Worm (Caenorhabditis elegans): ENCODE data around the gene ZK666.14.

The ZK666.14 gene

ce11 chrII:10537988-10538387 is 43.4 kb downstream of the ZK666.14 start:
- TF ChIP-seq rbr-2 (tag; optimal IDR thresholded peaks at IDR 0.05), result peak; percentile 30
- peak in 1 of 2 experiments; percentile 78 for TF ChIP-seq hif-1 (tag; optimal IDR thresholded peaks at IDR 0.05)
- TF ChIP-seq lin-1 (GFP tag; IDR thresholded peaks at IDR 0.05), result no peak
- no peak for TF ChIP-seq fkh-10 (GFP tag; optimal IDR thresholded peaks at IDR 0.05)
- TF ChIP-seq duxl-1 (tag; optimal IDR thresholded peaks at IDR 0.05; ENCODE audit: poor library complexity), result peak; percentile 59
- peak; percentile 60 for TF ChIP-seq dve-1 (tag; optimal IDR thresholded peaks at IDR 0.05; ENCODE audit: insufficient read depth)
- TF ChIP-seq spr-1 (tag; optimal IDR thresholded peaks at IDR 0.05), result peak; percentile 4
- TF ChIP-seq lin-38 (GFP tag; IDR thresholded peaks at IDR 0.05), result peak; percentile 63
- TF ChIP-seq Y48G9A.11 (GFP tag; IDR thresholded peaks at IDR 0.05), result peak; percentile 68; the same call in 1 of the 2 replicates
- TF ChIP-seq aha-1 (tag), result peak; percentile 61
- TF ChIP-seq nhr-77 (tag; optimal IDR thresholded peaks at IDR 0.05), result no peak
- TF ChIP-seq mep-1 (tag; optimal IDR thresholded peaks at IDR 0.05), result peak; percentile 42
- peak; percentile 72 for TF ChIP-seq madf-9 (GFP tag; conservative IDR thresholded peaks at IDR 0.05)
- TF ChIP-seq unc-130 (GFP tag; optimal IDR thresholded peaks at IDR 0.05), result peak; percentile 63
- peak; percentile 48 for TF ChIP-seq dmd-6 (GFP tag; IDR thresholded peaks at IDR 0.05)
- TF ChIP-seq mes-2 (tag; optimal IDR thresholded peaks at IDR 0.05; ENCODE audit: poor library complexity, severe bottlenecking), result peak; percentile 97
- TF ChIP-seq ceh-44 (GFP tag; IDR thresholded peaks at IDR 0.05), result 0 out of 2 replicates have a peak, but pooled peaks have one; percentile 28
- TF ChIP-seq Y75B8A.6 (GFP tag; IDR thresholded peaks at IDR 0.05), result no peak
- TF ChIP-seq dpl-1 (GFP tag; optimal IDR thresholded peaks at IDR 0.05), result peak; percentile 70
- peak; percentile 88 for TF ChIP-seq dmd-9 (GFP tag; IDR thresholded peaks at IDR 0.05)
- 0 out of 2 replicates have a peak, but pooled peaks have one; percentile 73 for TF ChIP-seq tag-97 (GFP tag; IDR thresholded peaks at IDR 0.05)
- TF ChIP-seq hlh-11 (tag; optimal IDR thresholded peaks at IDR 0.05), result peak; percentile 43
- TF ChIP-seq nhr-11 (tag; optimal IDR thresholded peaks at IDR 0.05), result peak; percentile 45
- TF ChIP-seq tra-1 (GFP tag; IDR thresholded peaks at IDR 0.05), result peak; percentile 66
- TF ChIP-seq daf-12 (tag; optimal IDR thresholded peaks at IDR 0.05), result no peak
- TF ChIP-seq gei-8 (GFP tag; optimal IDR thresholded peaks at IDR 0.05), result no peak
- TF ChIP-seq lsy-2 (tag; optimal IDR thresholded peaks at IDR 0.05), result peak in 1 of 2 experiments; percentile 75
- TF ChIP-seq nhr-102 (tag; optimal IDR thresholded peaks at IDR 0.05), result peak; percentile 14
- TF ChIP-seq F10B5.3 (tag; optimal IDR thresholded peaks at IDR 0.05), result no peak
- peak; percentile 85 for TF ChIP-seq ZK337.2 (GFP tag; IDR thresholded peaks at IDR 0.05)
- TF ChIP-seq madf-5 (GFP tag; IDR thresholded peaks at IDR 0.05), result 0 out of 4 replicates have a peak, but pooled peaks of 1 of the 2 experiments have one; percentile 36
- no peak for TF ChIP-seq nhr-41 (GFP tag; IDR thresholded peaks at IDR 0.05)
- TF ChIP-seq nhr-6 (tag; optimal IDR thresholded peaks at IDR 0.05), result peak; percentile 30
- no peak for TF ChIP-seq spr-3 (GFP tag; optimal IDR thresholded peaks at IDR 0.05)

ce11 chrII:10539232-10539631 is 44.7 kb downstream of the ZK666.14 start, which contains the start of gene R166.3:
Gene R166.3, minus strand, starts transcription at chrII:10539332.
- TF ChIP-seq lin-38 (GFP tag; IDR thresholded peaks at IDR 0.05) (peak; percentile 31; the same call in 1 of the 2 replicates), Y105C5A.15 (GFP tag; IDR thresholded peaks at IDR 0.05) (no peak), T26A8.4 (GFP tag; IDR thresholded peaks at IDR 0.05) (no peak)

- TF ChIP-seq nhr-77 (tag; optimal IDR thresholded peaks at IDR 0.05) (peak; percentile 72), tra-1 (GFP tag; IDR thresholded peaks at IDR 0.05) (peak; percentile 65), F26F4.8 (GFP tag; conservative IDR thresholded peaks at IDR 0.05) (no peak), duxl-1 (tag; optimal IDR thresholded peaks at IDR 0.05; ENCODE audit: poor library complexity) (peak; percentile 83), ceh-28 (tag; optimal IDR thresholded peaks at IDR 0.05) (peak; percentile 52), daf-8 (GFP tag; IDR thresholded peaks at IDR 0.05) (no peak), F37D6.2 (tag; optimal IDR thresholded peaks at IDR 0.05) (peak; percentile 66), vab-7 (GFP tag; IDR thresholded peaks at IDR 0.05) (0 out of 2 replicates have a peak, but pooled peaks have one; percentile 68), lim-7 (GFP tag; IDR thresholded peaks at IDR 0.05) (peak; percentile 70; the same call in 1 of the 2 replicates), madf-9 (GFP tag; conservative IDR thresholded peaks at IDR 0.05) (no peak), nhr-11 (tag; optimal IDR thresholded peaks at IDR 0.05) (peak; percentile 61), fos-1 (tag; optimal IDR thresholded peaks at IDR 0.05) (peak; percentile 60), egl-27 (tag; optimal IDR thresholded peaks at IDR 0.05) (no peak), lin-15B (tag; optimal IDR thresholded peaks at IDR 0.05) (no peak), ceh-82 (tag; optimal IDR thresholded peaks at IDR 0.05) (no peak), zip-11 (GFP tag; IDR thresholded peaks at IDR 0.05) (peak; percentile 35; the same call in 1 of the 2 replicates), nhr-41 (GFP tag; IDR thresholded peaks at IDR 0.05) (peak; percentile 66; the same call in 1 of the 2 replicates), T26A8.4 (GFP tag; IDR thresholded peaks at IDR 0.05) (peak; percentile 95), Y48G9A.11 (GFP tag; IDR thresholded peaks at IDR 0.05) (peak; percentile 56; the same call in 1 of the 2 replicates)
These were observed 47.4 kb downstream of the ZK666.14 start, which contains the start of gene pro-1 for ce11 chrII:10541923-10542486. Gene pro-1, minus strand, starts transcription at chrII:10541996.

All from whole organism, L4 larva.